Worm (Caenorhabditis elegans) whole organism, young adult: ENCODE data around the gene K02E2.7.

Experiments used
- B0261.1 ChIP-seq: sonication (generic microtip); optimal IDR thresholded peaks from 2 replicates; lab custom pipeline; 2016; ENCODE audit warnings: mild to moderate bottlenecking, missing genetic modification characterization, moderate library complexity, missing compliant biosample characterization
- F55B11.4 ChIP-seq: sonication (generic microtip); optimal IDR thresholded peaks from 2 replicates; lab custom pipeline; 2016; ENCODE audit warnings: missing compliant biosample characterization, missing genetic modification characterization, borderline replicate concordance; ENCODE audit not compliant: insufficient read depth
- F57C9.4 ChIP-seq: sonication (generic microtip); optimal IDR thresholded peaks from 2 replicates; lab custom pipeline; 2017; ENCODE audit warnings: mild to moderate bottlenecking, missing genetic modification characterization, missing compliant biosample characterization
- K12H6.12 ChIP-seq: fragments of 200-800 bp; sonication (Bioruptor generic); optimal IDR thresholded peaks from 2 replicates; lab custom pipeline; 2018; ENCODE audit warnings: mild to moderate bottlenecking, missing genetic modification characterization, missing compliant biosample characterization
- akir-1 ChIP-seq: fragments of 200-800 bp; sonication (Bioruptor generic); optimal IDR thresholded peaks from 2 replicates; lab custom pipeline; 2018; ENCODE audit warnings: mild to moderate bottlenecking, missing genetic modification characterization, moderate library complexity, missing compliant biosample characterization
- ama-1 ChIP-seq, 3 experiments: fragments of 150-350 bp in 1 of 3; sonication (generic microtip) in 2 of 3; optimal IDR thresholded peaks; 2 replicates each; lab custom pipeline; 2014 to 2018; ENCODE audit warnings: missing biosample characterization in 2 of 3, missing genetic modification characterization in 2 of 3, missing genetic modification reagents in 2 of 3
- ccch-3 ChIP-seq: fragments of 200-800 bp; sonication (Bioruptor generic); optimal IDR thresholded peaks from 2 replicates; lab custom pipeline; 2018; ENCODE audit warnings: mild to moderate bottlenecking, missing genetic modification characterization, missing compliant biosample characterization
- ceh-27 ChIP-seq: fragments of 200-800 bp; sonication (Bioruptor generic); optimal IDR thresholded peaks from 2 replicates; lab custom pipeline; 2018; ENCODE audit warnings: mild to moderate bottlenecking, missing genetic modification characterization, moderate library complexity, missing compliant biosample characterization
- die-1 ChIP-seq: sonication (generic microtip); optimal IDR thresholded peaks from 2 replicates; lab custom pipeline; 2016; ENCODE audit warnings: missing genotype, mild to moderate bottlenecking, missing genetic modification characterization, missing compliant biosample characterization
- dox-1 ChIP-seq: fragments of 200-800 bp; sonication (Bioruptor generic); IDR thresholded peaks from 2 replicates; pipeline ENCODE4 v1.3.6; 2022; ENCODE audit warnings: missing genetic modification reagents, missing genetic modification characterization, missing compliant biosample characterization
- gei-17 ChIP-seq: fragments of 200-800 bp; sonication (Bioruptor generic); optimal IDR thresholded peaks from 2 replicates; lab custom pipeline; 2018; ENCODE audit warnings: mild to moderate bottlenecking, missing genetic modification characterization, missing compliant biosample characterization
- him-1 ChIP-seq: sonication (generic microtip); optimal IDR thresholded peaks from 2 replicates; lab custom pipeline; 2016; ENCODE audit warnings: missing genotype, missing genetic modification reagents, missing genetic modification characterization, missing compliant biosample characterization
- hmg-1.2 ChIP-seq: fragments of 200-800 bp; sonication (Bioruptor generic); IDR thresholded peaks from 2 replicates; pipeline ENCODE4 v1.3.6; 2022; ENCODE audit warnings: missing genetic modification reagents, missing genetic modification characterization, missing compliant biosample characterization
- hrde-1 ChIP-seq: sonication (generic microtip); optimal IDR thresholded peaks from 2 replicates; lab custom pipeline; 2016; ENCODE audit warnings: missing genetic modification characterization, mild to moderate bottlenecking, missing compliant biosample characterization, moderate library complexity, missing genotype, missing genetic modification reagents, borderline replicate concordance
- hsf-1 ChIP-seq: fragments of 200-800 bp; sonication (Bioruptor generic); IDR thresholded peaks from 2 replicates; pipeline ENCODE4 v1.3.6; 2022; ENCODE audit warnings: missing genetic modification reagents, missing genetic modification characterization, missing compliant biosample characterization
- lag-1 ChIP-seq: fragments of 200-800 bp; sonication (Bioruptor generic); IDR thresholded peaks from 2 replicates; pipeline ENCODE4 v1.3.6; 2022; ENCODE audit warnings: missing genetic modification reagents, missing genetic modification characterization, missing compliant biosample characterization
- lin-26 ChIP-seq: fragments of 200-800 bp; sonication (Bioruptor generic); IDR thresholded peaks from 2 replicates; pipeline ENCODE4 v1.3.6; 2022; ENCODE audit warnings: missing genetic modification reagents, missing genetic modification characterization, missing compliant biosample characterization
- lin-35 ChIP-seq, 3 experiments: fragments of 150-350 bp in 2 of 3; sonication (generic microtip) in 1 of 3; optimal IDR thresholded peaks; 2 replicates each; lab custom pipeline; 2014 to 2018; ENCODE audit warnings: missing biosample characterization in 3 of 3, missing genetic modification characterization in 3 of 3, missing genetic modification reagents in 3 of 3
- mcd-1 ChIP-seq: fragments of 200-800 bp; sonication (Bioruptor generic); IDR thresholded peaks from 2 replicates; pipeline ENCODE4 v1.3.6; 2022; ENCODE audit warnings: missing genetic modification reagents, missing genetic modification characterization, missing compliant biosample characterization
- mxl-1 ChIP-seq: sonication (generic microtip); optimal IDR thresholded peaks from 2 replicates; lab custom pipeline; 2016; ENCODE audit warnings: missing genetic modification characterization, missing compliant biosample characterization
- nhr-27 ChIP-seq: fragments of 200-800 bp; sonication (Bioruptor generic); optimal IDR thresholded peaks from 2 replicates; lab custom pipeline; 2018; ENCODE audit warnings: mild to moderate bottlenecking, missing genetic modification characterization, moderate library complexity, missing compliant biosample characterization
- nhr-80 ChIP-seq: sonication (generic microtip); optimal IDR thresholded peaks from 2 replicates; lab custom pipeline; 2016; ENCODE audit warnings: missing genetic modification characterization, missing compliant biosample characterization
- nhr-90 ChIP-seq: sonication (generic microtip); optimal IDR thresholded peaks from 2 replicates; lab custom pipeline; 2016; ENCODE audit warnings: missing genotype, mild to moderate bottlenecking, missing genetic modification characterization, missing compliant biosample characterization
- pha-4 ChIP-seq: fragments of 150-350 bp; sonication (generic microtip); optimal IDR thresholded peaks from 2 replicates; lab custom pipeline; 2014; ENCODE audit warnings: missing biosample characterization, missing genetic modification reagents, missing genetic modification characterization
- rcor-1 ChIP-seq: fragments of 200-800 bp; sonication (Bioruptor generic); IDR thresholded peaks from 2 replicates; pipeline ENCODE4 v1.3.6; 2022; ENCODE audit warnings: missing genetic modification reagents, missing genetic modification characterization, missing compliant biosample characterization
- rec-8 ChIP-seq, 2 experiments: sonication (generic microtip); optimal IDR thresholded peaks; 2 replicates each; lab custom pipeline; 2016; ENCODE audit warnings: mild to moderate bottlenecking in 2 of 2, missing genetic modification characterization in 2 of 2, missing genetic modification reagents in 2 of 2, missing genotype in 2 of 2, missing biosample characterization in 1 of 2, missing compliant biosample characterization in 1 of 2, moderate library complexity in 1 of 2
- rpc-1 ChIP-seq, 2 experiments: fragments of 150-350 bp in 1 of 2; sonication (generic microtip) in 1 of 2; optimal IDR thresholded peaks; 2 replicates each; lab custom pipeline; 2014 to 2018; ENCODE audit warnings: missing biosample characterization in 1 of 2, missing genetic modification characterization in 1 of 2, missing genetic modification reagents in 1 of 2, missing genotype in 1 of 2
- snpc-1.3 ChIP-seq: sonication (generic microtip); optimal IDR thresholded peaks from 2 replicates; lab custom pipeline; 2017; ENCODE audit warnings: missing genetic modification characterization, mild to moderate bottlenecking, missing compliant biosample characterization, antibody characterized with exemption, moderate library complexity, missing genotype, missing genetic modification reagents; ENCODE audit not compliant: insufficient read depth
- snpc-4 ChIP-seq, 5 experiments: fragments of 150-350 bp in 1 of 5; sonication (generic microtip) in 4 of 5; optimal IDR thresholded peaks; 2 replicates each; lab custom pipeline; 2014 to 2018; ENCODE audit warnings: missing genetic modification characterization in 5 of 5, missing biosample characterization in 3 of 5, antibody characterized with exemption in 2 of 5, mild to moderate bottlenecking in 2 of 5, missing compliant biosample characterization in 2 of 5, missing genotype in 2 of 5, moderate library complexity in 2 of 5, missing genetic modification reagents in 1 of 5
- somi-1 ChIP-seq: fragments of 200-800 bp; sonication (Bioruptor generic); optimal IDR thresholded peaks from 2 replicates; lab custom pipeline; 2018; ENCODE audit warnings: mild to moderate bottlenecking, missing genetic modification characterization, missing compliant biosample characterization
- tbp1 ChIP-seq: fragments of 200-800 bp; sonication (Bioruptor generic); optimal IDR thresholded peaks from 2 replicates; lab custom pipeline; 2018; ENCODE audit warnings: mild to moderate bottlenecking, missing genetic modification characterization, missing compliant biosample characterization
- tbx-9 ChIP-seq: sonication (generic microtip); optimal IDR thresholded peaks from 2 replicates; lab custom pipeline; 2016; ENCODE audit warnings: borderline replicate concordance, missing genetic modification characterization, inconsistent platforms, missing compliant biosample characterization
- tlf-1 ChIP-seq: fragments of 200-800 bp; sonication (Bioruptor generic); optimal IDR thresholded peaks from 2 replicates; lab custom pipeline; 2018; ENCODE audit warnings: mild to moderate bottlenecking, missing genetic modification characterization, missing compliant biosample characterization

The K02E2.7 gene

ce11 chrV:20356472-20356871 lies 30.4 kb downstream of the K02E2.7 start, which contains the start of gene grd-11:
TSS of gene grd-11 (plus strand) at chrV:20356772.
- TF ChIP-seq rpc-1 (optimal IDR thresholded peaks at IDR 0.05; lab: Kevin White, UChicago) (no peak), rpc-1 (tag; optimal IDR thresholded peaks at IDR 0.05; lab: Kevin White, UChicago) (no peak), snpc-1.3 (tag; lab: Kevin White, UChicago) (no peak), rcor-1 (GFP tag; lab: Robert Waterston, UW) (no peak), nhr-27 (tag; lab: Kevin White, UChicago) (no peak), nhr-80 (no peak), K12H6.12 (tag; lab: Kevin White, UChicago) (no peak), rec-8 (tag; optimal IDR thresholded peaks at IDR 0.05; lab: Kevin White, UChicago) (no peak), nhr-90 (no peak), F57C9.4 (tag; lab: Kevin White, UChicago) (no peak), tbp1 (GFP tag; lab: Kevin White, UChicago) (no peak), F55B11.4 (tag; lab: Kevin White, UChicago) (no peak), lin-35 (GFP tag; optimal IDR thresholded peaks at IDR 0.05; lab: Kevin White, UChicago) (no peak), gei-17 (no peak), ama-1 (optimal IDR thresholded peaks at IDR 0.05; lab: Kevin White, UChicago) (no peak), ama-1 (GFP tag; optimal IDR thresholded peaks at IDR 0.05; lab: Kevin White, UChicago) (no peak)

- no peak for TF ChIP-seq rpc-1 (optimal IDR thresholded peaks at IDR 0.05; lab: Kevin White, UChicago)
- no peak for TF ChIP-seq rpc-1 (tag; optimal IDR thresholded peaks at IDR 0.05; lab: Kevin White, UChicago)
- TF ChIP-seq tbp1 (GFP tag; lab: Kevin White, UChicago) = no peak
- TF ChIP-seq pha-4 (tag; lab: Kevin White, UChicago) = no peak
- no peak for TF ChIP-seq hrde-1 (tag; lab: Kevin White, UChicago)
- TF ChIP-seq nhr-90 = no peak
- no peak for TF ChIP-seq somi-1 (GFP tag; lab: Kevin White, UChicago)
- TF ChIP-seq ceh-27 (GFP tag; lab: Kevin White, UChicago) = no peak
These were observed 35.6 kb downstream of the K02E2.7 start, which contains the start of gene K02E2.1 for ce11 chrV:20351195-20351594. TSS of gene K02E2.1 (plus strand) at chrV:20351495.

- no peak for TF ChIP-seq tlf-1
- TF ChIP-seq tbp1 (GFP tag; lab: Kevin White, UChicago) = peak; percentile 85
- peak; percentile 65 for TF ChIP-seq B0261.1 (tag; lab: Kevin White, UChicago)
- TF ChIP-seq akir-1 (GFP tag; lab: Kevin White, UChicago) = no peak
- no peak for TF ChIP-seq snpc-4 (GFP tag; optimal IDR thresholded peaks at IDR 0.05; lab: Kevin White, UChicago)
- no peak for TF ChIP-seq snpc-4 (tag; optimal IDR thresholded peaks at IDR 0.05; lab: Kevin White, UChicago)
- TF ChIP-seq lin-26 (GFP tag; lab: Robert Waterston, UW) = peak; percentile 59; the same call in 1 of the 2 replicates
- no peak for TF ChIP-seq tbx-9 (tag; lab: Kevin White, UChicago)
- no peak for TF ChIP-seq hsf-1 (GFP tag; lab: Robert Waterston, UW)
- TF ChIP-seq ccch-3 = no peak
- TF ChIP-seq hmg-1.2 (GFP tag; lab: Robert Waterston, UW) = 0 out of 2 replicates have a peak, but pooled peaks have one; percentile 17
- peak; percentile 3 for TF ChIP-seq mxl-1
- no peak for TF ChIP-seq F57C9.4 (tag; lab: Kevin White, UChicago)
- no peak for TF ChIP-seq K12H6.12 (tag; lab: Kevin White, UChicago)
- TF ChIP-seq him-1 = peak; percentile 50
- TF ChIP-seq mcd-1 (GFP tag; lab: Robert Waterston, UW) = peak; percentile 23; the same call in 1 of the 2 replicates
- TF ChIP-seq die-1 = peak; percentile 44
- peak; percentile 56 for TF ChIP-seq nhr-90
- no peak for TF ChIP-seq lag-1 (GFP tag; lab: Robert Waterston, UW)
- TF ChIP-seq dox-1 (GFP tag; lab: Robert Waterston, UW) = peak; percentile 36; the same call in 1 of the 2 replicates
- TF ChIP-seq rpc-1 (optimal IDR thresholded peaks at IDR 0.05; lab: Kevin White, UChicago) = peak; percentile 56
- peak; percentile 76 for TF ChIP-seq rpc-1 (tag; optimal IDR thresholded peaks at IDR 0.05; lab: Kevin White, UChicago)
These were observed 36.5 kb downstream of the K02E2.7 start for ce11 chrV:20350382-20350781.
